Worm (Caenorhabditis elegans) whole organism, L3 larva: ENCODE data around the gene Y66D12A.13.

Source experiments
- fkh-10 ChIP-seq: sonication (generic microtip); optimal IDR thresholded peaks from 2 replicates; lab custom pipeline; 2017; ENCODE audit warnings: missing biosample characterization, missing genetic modification reagents, missing genetic modification characterization
- nhr-11 ChIP-seq: fragments of 150-350 bp; optimal IDR thresholded peaks from 2 replicates; lab custom pipeline; 2014; ENCODE audit warnings: missing biosample characterization, missing genetic modification characterization
- pha-4 ChIP-seq: fragments of 150-350 bp; optimal IDR thresholded peaks from 2 replicates; lab custom pipeline; 2014; ENCODE audit warnings: missing biosample characterization, missing genetic modification reagents, missing genetic modification characterization

- TF ChIP-seq pha-4 (tag; lab: Kevin White, UChicago), result no peak
- TF ChIP-seq fkh-10, result no peak
- no peak for TF ChIP-seq nhr-11 (tag; lab: Kevin White, UChicago)
Observed at ce11 chrIII:11565602-11566001, 17.4 kb downstream of the Y66D12A.13 start, which contains the start of gene Y66D12A.10.
